Worm (Caenorhabditis elegans) whole organism, L1 larva: Measurements from ENCODE around the gene fbxc-50.
A peak's percentile ranks its signal among the peaks of the same experiment; 100 is the strongest.

Experiments used
- C04F5.9 ChIP-seq: sonication (generic microtip); optimal IDR thresholded peaks from 2 replicates; lab custom pipeline; 2016; ENCODE audit warnings: missing genetic modification characterization, missing compliant biosample characterization
- C16A3.4 ChIP-seq: fragments of 150-350 bp; optimal IDR thresholded peaks from 2 replicates; lab custom pipeline; 2014; ENCODE audit warnings: missing biosample characterization, missing genetic modification characterization
- blmp-1 ChIP-seq: fragments of 150-350 bp; optimal IDR thresholded peaks from 2 replicates; lab custom pipeline; 2014; ENCODE audit warnings: missing biosample characterization, missing genetic modification characterization
- ceh-8 ChIP-seq: fragments of 200-800 bp; sonication (Bioruptor generic); optimal IDR thresholded peaks from 2 replicates; lab custom pipeline; 2018; ENCODE audit warnings: mild to moderate bottlenecking, missing genetic modification characterization, moderate library complexity, missing compliant biosample characterization
- efl-1 ChIP-seq, 4 experiments: fragments of 150-350 bp; optimal IDR thresholded peaks in 3 of 4; peaks in 1 of 4; 1 replicate in 1 of 4; 2 replicates in 3 of 4; lab custom pipeline; 2014; ENCODE audit warnings: missing biosample characterization in 2 of 4, missing genetic modification characterization in 2 of 4, missing genetic modification reagents in 2 of 4
- efl-3 ChIP-seq: fragments of 200-800 bp; sonication (Bioruptor generic); optimal IDR thresholded peaks from 2 replicates; lab custom pipeline; 2018; ENCODE audit warnings: mild to moderate bottlenecking, missing genetic modification characterization, missing compliant biosample characterization
- egl-27 ChIP-seq, 2 experiments: fragments of 150-350 bp in 1 of 2; sonication (generic microtip); optimal IDR thresholded peaks; 3 replicates each; lab custom pipeline; 2017 to 2018; ENCODE audit warnings: missing biosample characterization in 2 of 2, missing genetic modification characterization in 2 of 2, missing genetic modification reagents in 2 of 2
- elt-2 ChIP-seq: sonication (generic microtip); optimal IDR thresholded peaks from 2 replicates; lab custom pipeline; 2016; ENCODE audit warnings: missing genetic modification characterization, mild to moderate bottlenecking, inconsistent platforms, missing compliant biosample characterization, missing genetic modification reagents
- fkh-10 ChIP-seq: sonication (generic microtip); optimal IDR thresholded peaks from 2 replicates; lab custom pipeline; 2017; ENCODE audit warnings: missing biosample characterization, missing genetic modification reagents, missing genetic modification characterization
- fos-1 ChIP-seq: fragments of 150-350 bp; optimal IDR thresholded peaks from 2 replicates; lab custom pipeline; 2014; ENCODE audit warnings: missing biosample characterization, missing genetic modification characterization
- hlh-17 ChIP-seq: fragments of 200-800 bp; sonication (Bioruptor generic); optimal IDR thresholded peaks from 2 replicates; lab custom pipeline; 2018; ENCODE audit warnings: missing genetic modification characterization, mild to moderate bottlenecking, missing compliant biosample characterization, moderate library complexity, borderline replicate concordance
- isw-1 ChIP-seq: fragments of 200-800 bp; sonication (Bioruptor generic); IDR thresholded peaks from 2 replicates; pipeline ENCODE4 v1.3.6; 2022; ENCODE audit warnings: missing genetic modification characterization, missing compliant biosample characterization
- jun-1 ChIP-seq: fragments of 150-350 bp; optimal IDR thresholded peaks from 2 replicates; lab custom pipeline; 2014; ENCODE audit warnings: missing biosample characterization, missing genetic modification reagents, missing genetic modification characterization
- lin-15B ChIP-seq: fragments of 150-350 bp; sonication (generic microtip); optimal IDR thresholded peaks from 3 replicates; lab custom pipeline; 2014; ENCODE audit warnings: missing biosample characterization, missing genetic modification characterization
- mef-2 ChIP-seq: fragments of 150-350 bp; optimal IDR thresholded peaks from 2 replicates; lab custom pipeline; 2014; ENCODE audit warnings: missing biosample characterization, missing genetic modification characterization
- nhr-237 ChIP-seq: fragments of 150-350 bp; optimal IDR thresholded peaks from 2 replicates; lab custom pipeline; 2014; ENCODE audit warnings: missing biosample characterization, missing genetic modification characterization
- nhr-71 ChIP-seq: sonication (generic microtip); optimal IDR thresholded peaks from 2 replicates; lab custom pipeline; 2016; ENCODE audit warnings: mild to moderate bottlenecking, missing genetic modification characterization, moderate library complexity, missing compliant biosample characterization
- nhr-76 ChIP-seq: sonication (generic microtip); optimal IDR thresholded peaks from 2 replicates; lab custom pipeline; 2017; ENCODE audit warnings: missing biosample characterization, missing genetic modification characterization
- nhr-90 ChIP-seq: sonication (generic microtip); optimal IDR thresholded peaks from 2 replicates; lab custom pipeline; 2016; ENCODE audit warnings: mild to moderate bottlenecking, missing genetic modification characterization, missing compliant biosample characterization; ENCODE audit not compliant: poor library complexity
- pag-3 ChIP-seq: sonication (generic microtip); optimal IDR thresholded peaks from 2 replicates; lab custom pipeline; 2017; ENCODE audit warnings: missing genetic modification characterization, mild to moderate bottlenecking, missing compliant biosample characterization, antibody characterized with exemption, borderline replicate concordance; ENCODE audit not compliant: insufficient read depth
- rnt-1 ChIP-seq: sonication (generic microtip); optimal IDR thresholded peaks from 2 replicates; lab custom pipeline; 2016; ENCODE audit warnings: mild to moderate bottlenecking, missing genetic modification characterization, moderate library complexity, missing compliant biosample characterization
- skn-1 ChIP-seq: fragments of 150-350 bp; optimal IDR thresholded peaks from 2 replicates; lab custom pipeline; 2014; ENCODE audit warnings: missing biosample characterization, missing genetic modification characterization
- snpc-4 ChIP-seq: fragments of 150-350 bp; optimal IDR thresholded peaks from 2 replicates; lab custom pipeline; 2014; ENCODE audit warnings: missing biosample characterization, missing genetic modification characterization
- snu-23 ChIP-seq: sonication (generic microtip); optimal IDR thresholded peaks from 2 replicates; lab custom pipeline; 2016; ENCODE audit warnings: missing genetic modification characterization, missing compliant biosample characterization
- swsn-7 ChIP-seq: sonication (generic microtip); optimal IDR thresholded peaks from 2 replicates; lab custom pipeline; 2016; ENCODE audit warnings: missing genetic modification characterization, missing compliant biosample characterization
- unc-130 ChIP-seq: fragments of 150-350 bp; optimal IDR thresholded peaks from 2 replicates; lab custom pipeline; 2017; ENCODE audit warnings: missing biosample characterization, missing genetic modification characterization, inconsistent platforms
- unc-30 ChIP-seq: sonication (generic microtip); optimal IDR thresholded peaks from 2 replicates; lab custom pipeline; 2017; ENCODE audit warnings: missing biosample characterization, missing genetic modification characterization
- ztf-4 ChIP-seq: fragments of 150-350 bp; optimal IDR thresholded peaks from 2 replicates; lab custom pipeline; 2014; ENCODE audit warnings: missing biosample characterization, missing genetic modification characterization

Gene fbxc-50

ce11 chrII:3240207-3240606 is 7.7 kb downstream of the fbxc-50 start, which contains the start of gene C17F4.3:
C17F4.3 (plus strand) TSS chrII:3240507.
- TF ChIP-seq blmp-1 (tag; lab: Kevin White, UChicago) (peak; percentile 87), ceh-8 (GFP tag; lab: Kevin White, UChicago) (no peak)

DNA sequence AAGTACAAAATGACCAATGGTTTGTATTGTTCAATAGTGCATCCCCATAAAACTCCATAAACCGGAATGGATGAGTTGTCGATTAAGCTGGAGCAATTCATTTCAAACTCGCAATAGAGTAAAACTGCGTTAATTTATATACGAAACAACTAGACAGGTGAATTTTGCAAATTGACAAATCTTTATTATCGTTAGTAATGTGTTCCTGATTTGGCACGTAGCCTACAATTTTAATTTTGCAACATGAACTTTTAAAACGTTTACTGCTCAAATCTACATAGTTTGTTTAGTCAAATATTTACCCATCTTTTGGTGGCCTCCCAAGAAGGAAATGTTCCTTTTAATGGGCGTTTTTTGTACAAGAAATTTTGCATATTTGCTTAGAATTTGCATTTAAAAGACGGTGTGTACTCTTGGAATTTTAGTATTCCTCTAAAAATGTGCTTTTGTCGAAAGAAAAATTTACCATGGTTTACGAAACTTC is 10.8 kb downstream of the fbxc-50 start, which contains the start of the genes srz-67 and C17F4.11:
Gene srz-67 (minus strand): TSS at position 101 of the 484 bp plus-strand sequence.
Gene C17F4.11 (plus strand): TSS at position 434 of the 484 bp plus-strand sequence.
- TF ChIP-seq rnt-1 (tag; lab: Kevin White, UChicago) = no peak
- no peak for TF ChIP-seq efl-1 (optimal IDR thresholded peaks at IDR 0.05; lab: Kevin White, UChicago)
- TF ChIP-seq efl-1 (GFP tag; optimal IDR thresholded peaks at IDR 0.05 in 1 of 2; lab: Kevin White, UChicago) = peak in 1 of 2 experiments; percentile 65
- no peak for TF ChIP-seq C16A3.4 (tag; lab: Kevin White, UChicago)
- no peak for TF ChIP-seq fkh-10 (GFP tag; lab: Kevin White, UChicago)
- TF ChIP-seq skn-1 (tag; lab: Kevin White, UChicago) = no peak

DNA sequence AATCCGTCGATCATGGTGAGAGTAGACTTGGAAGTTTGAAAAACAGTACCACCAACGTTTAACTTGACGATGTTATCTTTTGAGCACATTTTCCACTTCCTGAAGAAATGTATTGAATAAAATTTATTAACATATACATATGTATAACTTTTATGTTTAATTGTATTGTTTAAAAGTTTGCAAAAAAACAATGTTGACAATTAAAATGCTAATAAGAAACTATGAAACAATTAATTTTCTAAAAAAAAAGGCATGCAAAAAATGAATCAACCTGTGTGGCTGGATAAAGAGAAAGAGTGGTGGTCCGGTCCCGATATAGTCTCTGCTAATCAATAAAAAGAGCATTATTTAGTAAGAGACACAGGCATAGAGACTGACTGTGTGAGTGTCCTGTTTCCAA is 13.2 kb downstream of the fbxc-50 start, which contains the start of gene C17F4.8:
Gene C17F4.8 (minus strand): TSS at position 101 of the 400 bp plus-strand sequence.
- TF ChIP-seq nhr-71 (tag; lab: Kevin White, UChicago) (no peak), swsn-7 (tag; lab: Kevin White, UChicago) (no peak), ztf-4 (no peak), unc-130 (tag; lab: Kevin White, UChicago) (no peak), fos-1 (tag; lab: Kevin White, UChicago) (no peak), unc-30 (tag; lab: Kevin White, UChicago) (no peak), C04F5.9 (tag; lab: Kevin White, UChicago) (no peak), pag-3 (tag; lab: Kevin White, UChicago) (no peak), nhr-76 (tag; lab: Kevin White, UChicago) (no peak), fkh-10 (GFP tag; lab: Kevin White, UChicago) (no peak), mef-2 (tag; lab: Kevin White, UChicago) (no peak), snpc-4 (tag; lab: Kevin White, UChicago) (no peak)

ce11 chrII:3230422-3230821 is 17.5 kb downstream of the fbxc-50 start, which contains the start of gene srh-297:
srh-297 (minus strand) TSS chrII:3230522.
- TF ChIP-seq nhr-90 (tag; lab: Kevin White, UChicago) (no peak), efl-3 (GFP tag; lab: Kevin White, UChicago) (no peak), isw-1 (no peak), ceh-8 (GFP tag; lab: Kevin White, UChicago) (no peak), hlh-17 (GFP tag; lab: Kevin White, UChicago) (no peak), jun-1 (tag; lab: Kevin White, UChicago) (no peak), C04F5.9 (tag; lab: Kevin White, UChicago) (no peak), elt-2 (tag; lab: Kevin White, UChicago) (no peak), swsn-7 (tag; lab: Kevin White, UChicago) (no peak)

- TF ChIP-seq lin-15B (no peak), C04F5.9 (tag; lab: Kevin White, UChicago) (no peak), nhr-237 (no peak), unc-30 (tag; lab: Kevin White, UChicago) (no peak), swsn-7 (tag; lab: Kevin White, UChicago) (no peak), egl-27 (tag; optimal IDR thresholded peaks at IDR 0.05; lab: Kevin White, UChicago) (no peak)
Observed at ce11 chrII:3225780-3226179, 22.1 kb downstream of the fbxc-50 start, which contains the start of gene ZC239.17. ZC239.17 (minus strand) TSS chrII:3225880.

- TF ChIP-seq snu-23 (GFP tag; lab: Kevin White, UChicago) = no peak
- peak; percentile 44 for TF ChIP-seq elt-2 (tag; lab: Kevin White, UChicago)
Observed at ce11 chrII:3225200-3225599, 22.7 kb downstream of the fbxc-50 start, which contains the start of gene ZC239.16. ZC239.16 (minus strand) TSS chrII:3225319.
